Worm (Caenorhabditis elegans): ENCODE data around the gene ttr-17.

DNA sequence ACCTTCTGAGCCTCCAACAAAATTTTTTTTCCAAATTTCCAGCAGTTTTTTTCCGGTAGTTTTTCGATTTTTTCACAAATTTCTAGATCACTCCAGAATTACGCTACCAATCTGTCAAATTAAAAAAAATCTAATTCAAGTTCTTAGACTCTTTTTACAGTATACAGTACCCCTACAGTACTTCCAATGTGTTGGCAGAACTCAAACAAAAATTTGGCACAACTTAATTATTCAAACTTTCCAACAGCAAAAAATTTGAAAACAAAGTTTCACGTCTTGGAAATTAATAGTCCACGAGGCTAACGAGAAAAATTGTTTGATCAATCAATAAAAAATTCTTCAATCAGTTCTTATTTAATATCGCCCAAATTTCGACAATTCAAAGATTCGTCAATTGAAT is 17.0 kb downstream of the ttr-17 start, which contains the start of gene F36H1.3:
- TF ChIP-seq ceh-13 (GFP tag; optimal IDR thresholded peaks at IDR 0.05): no peak
- no peak for TF ChIP-seq tra-4 (tag; optimal IDR thresholded peaks at IDR 0.05)
- no peak for TF ChIP-seq B0310.2 (tag; optimal IDR thresholded peaks at IDR 0.05)
- TF ChIP-seq ama-1 (optimal IDR thresholded peaks at IDR 0.05): no peak
- no peak for TF ChIP-seq ets-7 (tag; optimal IDR thresholded peaks at IDR 0.05)
- TF ChIP-seq aly-1 (tag; optimal IDR thresholded peaks at IDR 0.05): no peak
